Fruit fly (Drosophila melanogaster) whole organism, pupa: ENCODE measurements around the gene Rab39.

Experiments used
- CG10348 ChIP-seq: fragments of 200-800 bp; sonication (Bioruptor generic); IDR thresholded peaks from 2 replicates; pipeline ENCODE4 v1.3.6; 2022; ENCODE audit warnings: missing biosample characterization, missing genetic modification characterization
- CG12605 ChIP-seq: fragments of 200-800 bp; sonication (Bioruptor generic); IDR thresholded peaks from 2 replicates; pipeline ENCODE4 v1.3.6; 2022; ENCODE audit warnings: missing biosample characterization, missing genetic modification characterization
- CG13204 ChIP-seq: fragments of 200-800 bp; sonication (Bioruptor generic); optimal IDR thresholded peaks from 2 replicates; lab custom pipeline; 2018; ENCODE audit warnings: missing biosample characterization, mild to moderate bottlenecking, missing genetic modification characterization, moderate library complexity
- CG14655 ChIP-seq: fragments of 200-800 bp; sonication (Bioruptor generic); optimal IDR thresholded peaks from 3 replicates; lab custom pipeline; 2017; ENCODE audit warnings: mild to moderate bottlenecking, missing biosample characterization, missing genetic modification reagents, missing genetic modification characterization
- CG15710 ChIP-seq: fragments of 200-800 bp; sonication (Bioruptor generic); optimal IDR thresholded peaks from 2 replicates; lab custom pipeline; 2018; ENCODE audit warnings: missing biosample characterization, mild to moderate bottlenecking, missing genetic modification characterization, moderate library complexity
- CG17806 ChIP-seq: fragments of 200-800 bp; sonication (Bioruptor generic); optimal IDR thresholded peaks from 2 replicates; lab custom pipeline; 2018; ENCODE audit warnings: missing biosample characterization, mild to moderate bottlenecking, missing genetic modification characterization, moderate library complexity
- CG32121 ChIP-seq: fragments of 200-800 bp; sonication (Bioruptor generic); IDR thresholded peaks from 2 replicates; pipeline ENCODE4 v1.3.6; 2022; ENCODE audit warnings: missing biosample characterization, missing genetic modification characterization
- CG34367 ChIP-seq: fragments of 200-800 bp; sonication (Bioruptor generic); optimal IDR thresholded peaks from 2 replicates; lab custom pipeline; 2018; ENCODE audit warnings: missing biosample characterization, mild to moderate bottlenecking, missing genetic modification characterization
- CG4496 ChIP-seq: fragments of 200-800 bp; sonication (Bioruptor generic); IDR thresholded peaks from 3 replicates; pipeline ENCODE4 v1.3.6; 2022; ENCODE audit warnings: missing biosample characterization, missing genetic modification characterization
- CG8159 ChIP-seq: fragments of 200-800 bp; sonication (Bioruptor generic); optimal IDR thresholded peaks from 3 replicates; lab custom pipeline; 2018; ENCODE audit warnings: missing biosample characterization, mild to moderate bottlenecking, missing genetic modification characterization, moderate library complexity
- CG8301 ChIP-seq: fragments of 200-800 bp; sonication (Bioruptor generic); optimal IDR thresholded peaks from 2 replicates; lab custom pipeline; 2018; ENCODE audit warnings: missing biosample characterization, mild to moderate bottlenecking, missing genetic modification characterization
- CG9948 ChIP-seq: fragments of 200-800 bp; sonication (Bioruptor generic); optimal IDR thresholded peaks from 2 replicates; lab custom pipeline; 2018; ENCODE audit warnings: missing biosample characterization, mild to moderate bottlenecking, missing genetic modification characterization, moderate library complexity
- D1 ChIP-seq: fragments of 200-800 bp; sonication (Bioruptor generic); optimal IDR thresholded peaks from 2 replicates; lab custom pipeline; 2018; ENCODE audit warnings: missing biosample characterization, mild to moderate bottlenecking, missing genetic modification characterization, moderate library complexity
- EcR ChIP-seq: fragments of 200-800 bp; sonication (Bioruptor generic); optimal IDR thresholded peaks from 3 replicates; lab custom pipeline; 2019; ENCODE audit warnings: missing biosample characterization, missing genetic modification characterization, mild to moderate bottlenecking, moderate library complexity, missing genetic modification reagents
- Ets98B ChIP-seq: fragments of 200-800 bp; sonication (Bioruptor generic); IDR thresholded peaks from 2 replicates; pipeline ENCODE4 v1.3.6; 2022; ENCODE audit warnings: missing biosample characterization, missing genetic modification characterization
- Pif1A ChIP-seq: fragments of 200-800 bp; sonication (Bioruptor generic); optimal IDR thresholded peaks from 3 replicates; lab custom pipeline; 2016; ENCODE audit warnings: missing biosample characterization, missing genetic modification characterization
- Pif1B ChIP-seq: fragments of 200-800 bp; sonication (Bioruptor generic); optimal IDR thresholded peaks from 3 replicates; lab custom pipeline; 2016; ENCODE audit warnings: missing biosample characterization, missing genetic modification characterization
- Snoo ChIP-seq: fragments of 200-800 bp; sonication (Bioruptor generic); optimal IDR thresholded peaks from 3 replicates; lab custom pipeline; 2017; ENCODE audit warnings: missing biosample characterization, mild to moderate bottlenecking, missing genetic modification characterization, inconsistent platforms
- fd96Ca ChIP-seq: fragments of 200-800 bp; sonication (Bioruptor generic); IDR thresholded peaks from 3 replicates; pipeline ENCODE4 v1.3.6; 2022; ENCODE audit warnings: missing biosample characterization, missing genetic modification characterization
- gl ChIP-seq: fragments of 200-800 bp; sonication (Bioruptor generic); optimal IDR thresholded peaks from 2 replicates; lab custom pipeline; 2018; ENCODE audit warnings: missing biosample characterization, mild to moderate bottlenecking, missing genetic modification characterization
- rn ChIP-seq: fragments of 200-800 bp; sonication (Bioruptor generic); IDR thresholded peaks from 2 replicates; pipeline ENCODE4 v1.3.6; 2022; ENCODE audit warnings: missing biosample characterization, missing genetic modification characterization

The Rab39 gene

DNA sequence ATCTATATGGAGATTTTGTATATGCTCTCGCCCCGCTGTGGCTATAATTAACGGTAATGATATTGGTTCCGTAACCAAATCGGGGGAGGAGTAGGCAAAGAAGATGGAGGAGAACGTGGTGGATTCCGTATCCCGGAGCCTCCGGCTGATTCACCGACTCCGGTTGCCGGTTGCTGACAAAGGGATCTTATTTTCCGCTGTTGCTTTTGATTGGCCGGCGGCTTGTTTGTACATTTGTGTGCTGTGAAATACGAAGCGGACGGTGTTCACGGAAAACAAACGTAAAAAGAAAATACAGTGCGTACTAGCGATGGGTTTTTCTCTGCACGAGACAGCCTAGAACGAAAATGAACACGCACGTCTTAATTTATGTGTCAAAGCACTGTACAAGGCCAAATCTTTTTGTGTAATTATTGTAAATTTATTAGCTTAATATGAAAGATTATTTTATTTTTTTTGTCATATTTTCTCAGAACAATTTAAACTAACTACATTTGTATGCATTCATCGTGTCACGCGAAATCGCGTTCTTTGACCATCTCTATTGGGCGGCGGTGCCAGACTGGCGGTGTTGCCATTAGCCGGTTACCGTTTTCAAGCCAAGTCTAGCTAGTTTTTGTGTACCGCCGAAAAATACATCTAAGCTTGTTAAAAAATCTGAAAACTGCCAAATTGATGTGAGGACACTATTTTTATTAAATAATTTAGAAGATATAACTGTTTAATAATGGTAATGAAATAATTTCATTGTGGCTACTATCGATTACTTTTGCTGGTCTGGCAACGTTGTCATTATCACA is at the start of gene Rab39, which contains the start of gene Pdp:
Gene Rab39 (plus strand): TSS at position 793 of the 800 bp plus-strand sequence.
Gene Pdp (minus strand): TSS at position 521 of the 800 bp plus-strand sequence.
- peak; percentile 60; the same call in 1 of the 2 replicates for TF ChIP-seq CG10348 (GFP tag; lab: Robert Waterston, UW)
- no peak for TF ChIP-seq gl (tag; lab: Kevin White, UChicago)
- TF ChIP-seq Pif1A (GFP tag; lab: Kevin White, UChicago), result peak; percentile 70
- peak; percentile 56 for TF ChIP-seq CG34367 (tag; lab: Kevin White, UChicago)
- TF ChIP-seq rn (GFP tag; lab: Robert Waterston, UW), result peak; percentile 25; the same call in 1 of the 2 replicates
- peak; percentile 70 for TF ChIP-seq Snoo (tag; lab: Kevin White, UChicago)
- peak; percentile 33 for TF ChIP-seq CG17806 (tag; lab: Kevin White, UChicago)
- TF ChIP-seq CG4496 (GFP tag; lab: Robert Waterston, UW), result peak; percentile 67; the same call in 1 of the 3 replicates
- TF ChIP-seq D1 (tag; lab: Kevin White, UChicago), result no peak
- TF ChIP-seq CG14655, result no peak
- peak; percentile 69; the same call in 1 of the 2 replicates for TF ChIP-seq CG32121
- TF ChIP-seq CG8301, result peak; percentile 45
- no peak for TF ChIP-seq CG12605 (GFP tag; lab: Robert Waterston, UW)
- peak; percentile 57 for TF ChIP-seq CG9948 (tag; lab: Kevin White, UChicago)
- no peak for TF ChIP-seq CG13204 (GFP tag; lab: Kevin White, UChicago)
- TF ChIP-seq fd96Ca (GFP tag; lab: Robert Waterston, UW), result peak; percentile 81
- TF ChIP-seq Ets98B, result peak; percentile 68
- TF ChIP-seq CG15710, result peak; percentile 76
- TF ChIP-seq EcR (GFP tag; lab: Kevin White, UChicago), result no peak
- TF ChIP-seq Pif1B (GFP tag; lab: Kevin White, UChicago), result peak; percentile 43
- peak; percentile 67 for TF ChIP-seq CG8159 (tag; lab: Kevin White, UChicago)

DNA sequence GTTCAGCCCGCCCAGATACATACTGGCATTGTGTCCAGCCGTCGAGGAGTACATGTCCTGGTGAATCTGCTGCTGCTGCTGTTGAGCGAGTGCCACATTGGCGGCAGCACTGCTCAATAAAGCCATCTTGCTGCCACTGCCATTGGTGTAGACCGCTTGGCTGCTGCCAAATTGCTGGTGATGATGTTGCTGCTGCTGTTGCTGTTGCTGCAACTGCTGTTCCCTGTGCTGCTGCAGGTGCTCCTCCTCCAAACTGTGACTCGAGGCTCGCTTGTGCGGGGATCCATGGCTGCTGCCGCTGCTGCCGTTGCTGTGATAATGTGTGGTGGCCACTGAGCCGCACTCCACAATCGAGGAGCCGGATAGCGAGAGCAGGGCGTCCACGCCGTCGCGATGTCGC is 48.7 kb upstream of the Rab39 start:
- no peak for TF ChIP-seq CG34367 (tag; lab: Kevin White, UChicago)
- TF ChIP-seq Ets98B, result no peak
- no peak for TF ChIP-seq CG8159 (tag; lab: Kevin White, UChicago)
- no peak for TF ChIP-seq CG17806 (tag; lab: Kevin White, UChicago)
- no peak for TF ChIP-seq gl (tag; lab: Kevin White, UChicago)
- no peak for TF ChIP-seq CG8301
- no peak for TF ChIP-seq rn (GFP tag; lab: Robert Waterston, UW)
- no peak for TF ChIP-seq D1 (tag; lab: Kevin White, UChicago)
- no peak for TF ChIP-seq Pif1A (GFP tag; lab: Kevin White, UChicago)
- TF ChIP-seq fd96Ca (GFP tag; lab: Robert Waterston, UW), result no peak
- no peak for TF ChIP-seq CG12605 (GFP tag; lab: Robert Waterston, UW)
- no peak for TF ChIP-seq Pif1B (GFP tag; lab: Kevin White, UChicago)
- no peak for TF ChIP-seq CG9948 (tag; lab: Kevin White, UChicago)
- no peak for TF ChIP-seq CG4496 (GFP tag; lab: Robert Waterston, UW)
- no peak for TF ChIP-seq EcR (GFP tag; lab: Kevin White, UChicago)
- TF ChIP-seq CG15710, result no peak
- no peak for TF ChIP-seq CG10348 (GFP tag; lab: Robert Waterston, UW)
- no peak for TF ChIP-seq CG32121
- no peak for TF ChIP-seq Snoo (tag; lab: Kevin White, UChicago)

DNA sequence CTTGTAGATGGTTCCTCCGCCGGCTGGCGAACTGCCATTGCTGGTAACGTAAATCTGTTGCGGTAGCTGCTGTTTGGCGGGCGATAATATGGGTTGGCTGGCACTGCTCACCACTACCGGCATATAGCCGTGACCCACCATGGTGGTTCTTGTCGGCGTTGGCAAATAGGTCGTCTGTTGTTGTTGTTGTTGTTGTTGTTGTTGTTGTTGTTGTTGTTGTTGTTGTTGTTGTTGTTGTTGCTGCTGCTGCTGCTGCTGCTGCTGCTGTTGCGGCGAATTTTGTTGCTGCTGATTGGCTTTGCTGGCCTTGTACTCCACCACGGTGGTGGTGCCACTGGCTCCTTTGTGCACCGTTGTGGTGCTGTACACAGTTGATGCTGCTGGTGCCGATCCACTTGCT is 45.9 kb upstream of the Rab39 start:
- TF ChIP-seq CG4496 (GFP tag; lab: Robert Waterston, UW), result no peak
- no peak for TF ChIP-seq rn (GFP tag; lab: Robert Waterston, UW)
- TF ChIP-seq Pif1A (GFP tag; lab: Kevin White, UChicago), result no peak
- no peak for TF ChIP-seq Snoo (tag; lab: Kevin White, UChicago)
- no peak for TF ChIP-seq CG10348 (GFP tag; lab: Robert Waterston, UW)
- TF ChIP-seq CG32121, result no peak
- TF ChIP-seq EcR (GFP tag; lab: Kevin White, UChicago), result no peak
- no peak for TF ChIP-seq CG34367 (tag; lab: Kevin White, UChicago)
- TF ChIP-seq CG17806 (tag; lab: Kevin White, UChicago), result no peak
- TF ChIP-seq Pif1B (GFP tag; lab: Kevin White, UChicago), result no peak
- no peak for TF ChIP-seq CG9948 (tag; lab: Kevin White, UChicago)
- TF ChIP-seq CG8301, result no peak

DNA sequence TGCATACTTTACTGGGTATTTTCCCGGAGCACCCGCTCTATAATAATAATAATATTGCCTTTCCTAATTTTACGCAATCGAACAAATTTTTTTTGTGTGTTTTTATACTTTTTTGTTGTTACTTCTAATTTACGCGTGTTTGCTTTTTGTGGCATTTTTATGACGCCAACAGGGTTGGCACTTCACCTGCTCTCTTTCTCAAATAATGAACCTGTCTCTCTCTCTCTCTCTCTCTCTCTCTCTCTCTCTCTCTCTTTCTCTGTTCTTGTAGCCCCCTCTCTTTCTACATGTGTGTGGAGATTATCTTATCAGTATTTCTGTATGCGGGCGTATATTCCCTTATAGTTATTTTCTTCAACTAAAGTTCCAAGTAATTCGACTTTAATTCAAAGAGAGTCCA is 44.0 kb upstream of the Rab39 start:
- no peak for TF ChIP-seq EcR (GFP tag; lab: Kevin White, UChicago)
- TF ChIP-seq CG14655, result no peak
- no peak for TF ChIP-seq CG15710
- TF ChIP-seq CG32121, result no peak
- TF ChIP-seq CG12605 (GFP tag; lab: Robert Waterston, UW), result 0 out of 2 replicates have a peak, but pooled peaks have one; percentile 24
- 0 out of 3 replicates have a peak, but pooled peaks have one; percentile 29 for TF ChIP-seq CG4496 (GFP tag; lab: Robert Waterston, UW)
- no peak for TF ChIP-seq CG8159 (tag; lab: Kevin White, UChicago)
- no peak for TF ChIP-seq fd96Ca (GFP tag; lab: Robert Waterston, UW)
- TF ChIP-seq Snoo (tag; lab: Kevin White, UChicago), result no peak
- TF ChIP-seq CG17806 (tag; lab: Kevin White, UChicago), result no peak
- peak; percentile 32; the same call in 1 of the 2 replicates for TF ChIP-seq Ets98B

DNA sequence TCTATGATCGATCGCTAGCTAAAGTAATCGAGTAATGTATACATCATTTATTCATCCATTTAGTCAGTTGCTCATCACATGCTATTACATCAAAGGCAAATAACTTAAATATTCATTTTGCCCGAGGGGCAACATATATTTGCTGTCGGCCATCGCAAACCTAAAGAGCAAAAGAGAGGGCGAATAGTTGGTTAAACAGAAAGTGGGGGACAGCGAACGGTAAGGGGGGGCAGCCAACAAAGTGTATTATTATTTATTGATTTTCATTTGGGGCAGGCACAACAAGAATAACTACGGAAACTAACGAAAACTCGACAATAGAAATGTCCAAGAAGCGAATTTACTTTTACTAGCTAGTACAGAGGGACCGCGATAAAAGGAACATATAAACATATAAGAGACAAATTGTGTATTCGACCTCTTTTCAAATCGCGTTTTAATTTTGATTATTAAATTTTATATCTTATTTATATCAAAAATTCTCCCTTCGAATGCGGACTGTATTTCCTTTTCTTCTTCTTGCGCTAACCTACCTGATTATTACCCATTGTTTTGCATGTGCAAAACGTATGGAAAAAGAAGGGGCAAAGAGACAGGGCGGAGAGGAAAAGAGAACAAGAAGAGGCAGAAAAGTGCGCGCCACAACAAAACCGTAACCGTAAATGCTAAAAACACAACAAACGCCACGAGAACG is 43.4 kb upstream of the Rab39 start:
- TF ChIP-seq CG17806 (tag; lab: Kevin White, UChicago) (peak; percentile 5), CG4496 (GFP tag; lab: Robert Waterston, UW) (peak; percentile 67; the same call in 2 of the 3 replicates), CG12605 (GFP tag; lab: Robert Waterston, UW) (peak; percentile 12; the same call in 1 of the 2 replicates), Ets98B (peak; percentile 68), CG14655 (no peak)
